Fruit fly (Drosophila melanogaster): ENCODE measurements around the gene CG14537.

dm6 chr2L:7813357-7813756, 26.9 kb upstream of the CG14537 start:
- TF ChIP-seq pad (GFP tag; optimal IDR thresholded peaks at IDR 0.05) (no peak), ovo (GFP tag; optimal IDR thresholded peaks at IDR 0.05) (no peak), CG1620 (GFP tag; optimal IDR thresholded peaks at IDR 0.05) (no peak), CG14711 (tag; optimal IDR thresholded peaks at IDR 0.05) (no peak), toe (GFP tag; optimal IDR thresholded peaks at IDR 0.05) (no peak), cic (GFP tag; optimal IDR thresholded peaks at IDR 0.05) (peak; percentile 3), kay (GFP tag; ENCODE audit: borderline replicate concordance) (no peak), CG33017 (tag; optimal IDR thresholded peaks at IDR 0.05) (no peak), CG12768 (GFP tag; optimal IDR thresholded peaks at IDR 0.05) (no peak), Crg-1 (GFP tag; optimal IDR thresholded peaks at IDR 0.05) (no peak), CG7045 (GFP tag; optimal IDR thresholded peaks at IDR 0.05) (no peak), bab1 (GFP tag; optimal IDR thresholded peaks at IDR 0.05) (no peak), CG5204 (GFP tag; optimal IDR thresholded peaks at IDR 0.05) (no peak), Clk (GFP tag; optimal IDR thresholded peaks at IDR 0.05) (no peak)

Data from whole organism, adult.